In genomic region chr3L:174501-174900, dm6 we compare ENCODE assay signal across 1 fruit fly cellular context.
TF ChIP-seq lines count a peak whose summit lies in the region.

No protein-coding gene starts in this region.

TF ChIP-seq in whole organism, embryonic, 481 proteins besides CTCF, POLR2A, EP300 and RAD21 (continued from another document and continues in another):
- TF ChIP-seq sd (tag; optimal IDR thresholded peaks at IDR 0.05; lab: Kevin White, UChicago) (peak; percentile 55), CG8478 (optimal IDR thresholded peaks at IDR 0.05; lab: Kevin White, UChicago) (no peak), Oli (tag; optimal IDR thresholded peaks at IDR 0.05; lab: Kevin White, UChicago) (no peak), CG1529 (GFP tag; optimal IDR thresholded peaks at IDR 0.05; lab: Kevin White, UChicago) (no peak), CG2199 (GFP tag; IDR thresholded peaks at IDR 0.05; lab: Robert Waterston, UW) (no peak), Dip3 (GFP tag; optimal IDR thresholded peaks at IDR 0.05; lab: Kevin White, UChicago) (no peak), CG8089 (GFP tag; optimal IDR thresholded peaks at IDR 0.05; lab: Kevin White, UChicago) (no peak), NC2β (GFP tag; optimal IDR thresholded peaks at IDR 0.05; lab: Kevin White, UChicago) (no peak), Hr39 (optimal IDR thresholded peaks at IDR 0.05; lab: Kevin White, UChicago) (no peak), CG18599 (GFP tag; optimal IDR thresholded peaks at IDR 0.05; lab: Kevin White, UChicago) (no peak), salm (tag; optimal IDR thresholded peaks at IDR 0.05; lab: Kevin White, UChicago) (no peak), CG8359 (GFP tag; optimal IDR thresholded peaks at IDR 0.05; lab: Kevin White, UChicago; ENCODE audit: borderline replicate concordance) (no peak), CG12391 (tag; optimal IDR thresholded peaks at IDR 0.05; lab: Kevin White, UChicago) (no peak), CG4404 (GFP tag; IDR thresholded peaks at IDR 0.05; lab: Robert Waterston, UW) (no peak), inv (GFP tag; IDR thresholded peaks at IDR 0.05; lab: Robert Waterston, UW; ENCODE audit: partially characterized antibody) (peak; percentile 77), pnt (GFP tag; optimal IDR thresholded peaks at IDR 0.05; lab: Kevin White, UChicago) (no peak), Lhr (GFP tag; optimal IDR thresholded peaks at IDR 0.05; lab: Kevin White, UChicago) (no peak), CG11085 (GFP tag; IDR thresholded peaks at IDR 0.05; lab: Robert Waterston, UW) (no peak), PHDP (tag; optimal IDR thresholded peaks at IDR 0.05; lab: Kevin White, UChicago) (peak; percentile 18), br (optimal IDR thresholded peaks at IDR 0.05; lab: Kevin White, UChicago) (no peak), CoRest (tag; optimal IDR thresholded peaks at IDR 0.05; lab: Kevin White, UChicago) (peak; percentile 14), Doc2 (GFP tag; IDR thresholded peaks at IDR 0.05; lab: Robert Waterston, UW) (no peak), crp (GFP tag; optimal IDR thresholded peaks at IDR 0.05; lab: Kevin White, UChicago) (no peak), CG14965 (GFP tag; optimal IDR thresholded peaks at IDR 0.05; lab: Kevin White, UChicago; ENCODE audit: borderline replicate concordance) (no peak), CG14860 (GFP tag; IDR thresholded peaks at IDR 0.05; lab: Robert Waterston, UW; ENCODE audit: partially characterized antibody) (peak; percentile 85), CG17328 (GFP tag; IDR thresholded peaks at IDR 0.05; lab: Robert Waterston, UW) (no peak), CG1603 (tag; optimal IDR thresholded peaks at IDR 0.05; lab: Kevin White, UChicago) (peak; percentile 36), ato (GFP tag; IDR thresholded peaks at IDR 0.05; lab: Robert Waterston, UW; ENCODE audit: partially characterized antibody) (peak; percentile 81), trem (tag; optimal IDR thresholded peaks at IDR 0.05; lab: Kevin White, UChicago) (peak; percentile 67), ro (GFP tag; IDR thresholded peaks at IDR 0.05; lab: Robert Waterston, UW) (no peak), prd (optimal IDR thresholded peaks at IDR 0.05; lab: Kevin White, UChicago) (no peak), prd (GFP tag; IDR thresholded peaks at IDR 0.05; lab: Robert Waterston, UW) (no peak), CG34422 (GFP tag; IDR thresholded peaks at IDR 0.05; lab: Robert Waterston, UW) (no peak), CHES-1-like (GFP tag; optimal IDR thresholded peaks at IDR 0.05; lab: Kevin White, UChicago) (no peak), Kr (GFP tag; optimal IDR thresholded peaks at IDR 0.05; lab: Kevin White, UChicago) (no peak), Sin3A (optimal IDR thresholded peaks at IDR 0.05; lab: Kevin White, UChicago) (no peak), Ets97D (GFP tag; optimal IDR thresholded peaks at IDR 0.05; lab: Kevin White, UChicago) (peak; percentile 49), chn (GFP tag; optimal IDR thresholded peaks at IDR 0.05; lab: Kevin White, UChicago) (no peak), MBD-R2 (GFP tag; IDR thresholded peaks at IDR 0.05; lab: Robert Waterston, UW) (peak; percentile 26; the same call in 1 of the 2 replicates), CG13894 (tag; optimal IDR thresholded peaks at IDR 0.05; lab: Kevin White, UChicago) (peak; percentile 19), sc (optimal IDR thresholded peaks at IDR 0.05; lab: Kevin White, UChicago) (no peak), sc (GFP tag; optimal IDR thresholded peaks at IDR 0.05; lab: Kevin White, UChicago) (no peak), CG7271 (tag; optimal IDR thresholded peaks at IDR 0.05; lab: Kevin White, UChicago) (no peak), CG12104 (GFP tag; optimal IDR thresholded peaks at IDR 0.05; lab: Kevin White, UChicago) (no peak), Med (GFP tag; lab: Kevin White, UChicago) (peak; percentile 65), CG7556 (GFP tag; optimal IDR thresholded peaks at IDR 0.05; lab: Kevin White, UChicago) (no peak), aop (GFP tag; IDR thresholded peaks at IDR 0.05; lab: Robert Waterston, UW) (no peak), unc-4 (GFP tag; IDR thresholded peaks at IDR 0.05; lab: Robert Waterston, UW; ENCODE audit: partially characterized antibody) (peak; percentile 93), CG10654 (GFP tag; optimal IDR thresholded peaks at IDR 0.05; lab: Kevin White, UChicago) (no peak), CG10321 (GFP tag; IDR thresholded peaks at IDR 0.05; lab: Robert Waterston, UW) (no peak), CG15514 (GFP tag; optimal IDR thresholded peaks at IDR 0.05; lab: Kevin White, UChicago) (peak; percentile 64), CG15479 (GFP tag; optimal IDR thresholded peaks at IDR 0.05; lab: Kevin White, UChicago) (no peak), Dref (GFP tag; IDR thresholded peaks at IDR 0.05; lab: Robert Waterston, UW) (peak; percentile 90), tap (tag; optimal IDR thresholded peaks at IDR 0.05; lab: Kevin White, UChicago) (no peak), CG16813 (GFP tag; IDR thresholded peaks at IDR 0.05; lab: Robert Waterston, UW; ENCODE audit: partially characterized antibody) (peak; percentile 80), CrebB (tag; optimal IDR thresholded peaks at IDR 0.05; lab: Kevin White, UChicago) (no peak), Hey (tag; optimal IDR thresholded peaks at IDR 0.05; lab: Kevin White, UChicago) (no peak), zen (tag; optimal IDR thresholded peaks at IDR 0.05; lab: Kevin White, UChicago) (no peak), CG42726 (GFP tag; IDR thresholded peaks at IDR 0.05; lab: Robert Waterston, UW; ENCODE audit: partially characterized antibody) (peak; percentile 86), Fer1 (GFP tag; optimal IDR thresholded peaks at IDR 0.05; lab: Kevin White, UChicago) (peak; percentile 20), Antp (GFP tag; optimal IDR thresholded peaks at IDR 0.05; lab: Kevin White, UChicago) (no peak), CG43689 (GFP tag; IDR thresholded peaks at IDR 0.05; lab: Robert Waterston, UW) (no peak), hbn (GFP tag; IDR thresholded peaks at IDR 0.05; lab: Robert Waterston, UW; ENCODE audit: partially characterized antibody) (peak; percentile 94), BEAF-32 (GFP tag; optimal IDR thresholded peaks at IDR 0.05; lab: Kevin White, UChicago) (peak; percentile 84), sob (GFP tag; IDR thresholded peaks at IDR 0.05; lab: Robert Waterston, UW) (no peak), CG17361 (GFP tag; IDR thresholded peaks at IDR 0.05; lab: Robert Waterston, UW) (no peak), CG31224 (GFP tag; IDR thresholded peaks at IDR 0.05; lab: Robert Waterston, UW) (no peak), CG11504 (tag; optimal IDR thresholded peaks at IDR 0.05; lab: Kevin White, UChicago) (no peak), lilli (GFP tag; optimal IDR thresholded peaks at IDR 0.05; lab: Kevin White, UChicago) (no peak), CG14710 (tag; optimal IDR thresholded peaks at IDR 0.05; lab: Kevin White, UChicago) (peak; percentile 35), CG18619 (GFP tag; optimal IDR thresholded peaks at IDR 0.05; lab: Kevin White, UChicago) (no peak), Spps (tag; optimal IDR thresholded peaks at IDR 0.05; lab: Kevin White, UChicago) (no peak), gfzf (GFP tag; optimal IDR thresholded peaks at IDR 0.05; lab: Kevin White, UChicago) (peak; percentile 28), CG4282 (GFP tag; optimal IDR thresholded peaks at IDR 0.05; lab: Kevin White, UChicago) (no peak), nerfin-2 (GFP tag; IDR thresholded peaks at IDR 0.05; lab: Robert Waterston, UW; ENCODE audit: partially characterized antibody) (peak; percentile 85), CG2116 (GFP tag; optimal IDR thresholded peaks at IDR 0.05; lab: Kevin White, UChicago) (peak; percentile 86), btn (GFP tag; optimal IDR thresholded peaks at IDR 0.05; lab: Kevin White, UChicago) (no peak), bigmax (GFP tag; optimal IDR thresholded peaks at IDR 0.05; lab: Kevin White, UChicago) (no peak), lbe (GFP tag; optimal IDR thresholded peaks at IDR 0.05; lab: Kevin White, UChicago) (peak; percentile 10), grau (tag; optimal IDR thresholded peaks at IDR 0.05; lab: Kevin White, UChicago) (peak; percentile 21), CG2889 (GFP tag; IDR thresholded peaks at IDR 0.05; lab: Robert Waterston, UW) (no peak), CG13296 (GFP tag; optimal IDR thresholded peaks at IDR 0.05; lab: Kevin White, UChicago) (peak; percentile 17), CG9437 (GFP tag; optimal IDR thresholded peaks at IDR 0.05; lab: Kevin White, UChicago) (no peak), CG3838 (GFP tag; optimal IDR thresholded peaks at IDR 0.05; lab: Kevin White, UChicago) (no peak), cwo (GFP tag; optimal IDR thresholded peaks at IDR 0.05; lab: Kevin White, UChicago) (no peak), mirr (GFP tag; optimal IDR thresholded peaks at IDR 0.05; lab: Kevin White, UChicago) (no peak), sna (GFP tag; IDR thresholded peaks at IDR 0.05; lab: Robert Waterston, UW; ENCODE audit: partially characterized antibody) (peak; percentile 91), D19A (tag; optimal IDR thresholded peaks at IDR 0.05; lab: Kevin White, UChicago) (peak; percentile 23), Hr78 (GFP tag; optimal IDR thresholded peaks at IDR 0.05; lab: Kevin White, UChicago) (no peak), sens (GFP tag; lab: Kevin White, UChicago) (peak; percentile 70), scrt (GFP tag; optimal IDR thresholded peaks at IDR 0.05; lab: Kevin White, UChicago) (no peak), CG12942 (GFP tag; optimal IDR thresholded peaks at IDR 0.05; lab: Kevin White, UChicago) (no peak), Dp (GFP tag; optimal IDR thresholded peaks at IDR 0.05; lab: Kevin White, UChicago) (peak; percentile 84), nmo (GFP tag; optimal IDR thresholded peaks at IDR 0.05; lab: Kevin White, UChicago) (peak; percentile 19), ranshi (GFP tag; IDR thresholded peaks at IDR 0.05; lab: Robert Waterston, UW) (no peak), Bgb (GFP tag; IDR thresholded peaks at IDR 0.05; lab: Robert Waterston, UW; ENCODE audit: partially characterized antibody) (peak; percentile 94), CG7963 (GFP tag; IDR thresholded peaks at IDR 0.05; lab: Robert Waterston, UW; ENCODE audit: partially characterized antibody) (peak; percentile 79), CG15073 (GFP tag; optimal IDR thresholded peaks at IDR 0.05; lab: Kevin White, UChicago) (no peak), CG6791 (GFP tag; IDR thresholded peaks at IDR 0.05; lab: Robert Waterston, UW; ENCODE audit: partially characterized antibody) (peak; percentile 88), CG5245 (GFP tag; optimal IDR thresholded peaks at IDR 0.05; lab: Kevin White, UChicago) (no peak), chif (GFP tag; optimal IDR thresholded peaks at IDR 0.05; lab: Kevin White, UChicago) (no peak), emc (GFP tag; optimal IDR thresholded peaks at IDR 0.05; lab: Kevin White, UChicago) (no peak), CG15601 (tag; optimal IDR thresholded peaks at IDR 0.05; lab: Kevin White, UChicago) (no peak), Sry-δ (GFP tag; optimal IDR thresholded peaks at IDR 0.05; lab: Kevin White, UChicago) (peak; percentile 86), CG10543 (GFP tag; optimal IDR thresholded peaks at IDR 0.05; lab: Kevin White, UChicago) (no peak), bbx (GFP tag; IDR thresholded peaks at IDR 0.05; lab: Robert Waterston, UW; ENCODE audit: partially characterized antibody) (peak; percentile 89), CG30020 (tag; optimal IDR thresholded peaks at IDR 0.05; lab: Kevin White, UChicago) (peak; percentile 2), CG8924 (tag; optimal IDR thresholded peaks at IDR 0.05; lab: Kevin White, UChicago) (no peak), mld (GFP tag; IDR thresholded peaks at IDR 0.05; lab: Robert Waterston, UW; ENCODE audit: partially characterized antibody) (peak; percentile 86), pita (GFP tag; optimal IDR thresholded peaks at IDR 0.05; lab: Kevin White, UChicago) (no peak), gsb (GFP tag; IDR thresholded peaks at IDR 0.05; lab: Robert Waterston, UW) (no peak), z (GFP tag; IDR thresholded peaks at IDR 0.05; lab: Robert Waterston, UW) (no peak), CG33213 (GFP tag; optimal IDR thresholded peaks at IDR 0.05; lab: Kevin White, UChicago) (no peak), CG2120 (GFP tag; optimal IDR thresholded peaks at IDR 0.05; lab: Kevin White, UChicago) (peak; percentile 28), CG14050 (GFP tag; IDR thresholded peaks at IDR 0.05; lab: Robert Waterston, UW) (no peak), usp (GFP tag; optimal IDR thresholded peaks at IDR 0.05; lab: Kevin White, UChicago) (no peak), CG8388 (GFP tag; optimal IDR thresholded peaks at IDR 0.05; lab: Kevin White, UChicago) (no peak), Myb (GFP tag; optimal IDR thresholded peaks at IDR 0.05; lab: Kevin White, UChicago) (peak; percentile 94), vnd (GFP tag; IDR thresholded peaks at IDR 0.05; lab: Robert Waterston, UW; ENCODE audit: partially characterized antibody) (peak; percentile 81), knrl (GFP tag; IDR thresholded peaks at IDR 0.05; lab: Robert Waterston, UW; ENCODE audit: partially characterized antibody) (peak; percentile 86), ap (GFP tag; IDR thresholded peaks at IDR 0.05; lab: Robert Waterston, UW) (no peak), bcd (GFP tag; optimal IDR thresholded peaks at IDR 0.05; lab: Kevin White, UChicago) (no peak), CG34224 (GFP tag; IDR thresholded peaks at IDR 0.05; lab: Robert Waterston, UW; ENCODE audit: partially characterized antibody) (peak; percentile 92), odd (GFP tag; optimal IDR thresholded peaks at IDR 0.05; lab: Kevin White, UChicago) (no peak), CG7987 (GFP tag; optimal IDR thresholded peaks at IDR 0.05; lab: Kevin White, UChicago) (no peak), C15 (GFP tag; IDR thresholded peaks at IDR 0.05; lab: Robert Waterston, UW) (no peak), ase (GFP tag; IDR thresholded peaks at IDR 0.05; lab: Robert Waterston, UW) (no peak), CG16815 (GFP tag; optimal IDR thresholded peaks at IDR 0.05; lab: Kevin White, UChicago) (no peak), Doc3 (GFP tag; IDR thresholded peaks at IDR 0.05; lab: Robert Waterston, UW; ENCODE audit: partially characterized antibody) (peak; percentile 87), E2f2 (GFP tag; IDR thresholded peaks at IDR 0.05; lab: Robert Waterston, UW) (peak; percentile 88), gsb-n (tag; optimal IDR thresholded peaks at IDR 0.05; lab: Kevin White, UChicago) (no peak), pros (GFP tag; optimal IDR thresholded peaks at IDR 0.05; lab: Kevin White, UChicago) (peak; percentile 4), CG12659 (GFP tag; optimal IDR thresholded peaks at IDR 0.05; lab: Kevin White, UChicago) (peak; percentile 47), CG6854 (GFP tag; optimal IDR thresholded peaks at IDR 0.05; lab: Kevin White, UChicago) (no peak), CG10431 (GFP tag; optimal IDR thresholded peaks at IDR 0.05; lab: Kevin White, UChicago) (no peak), Lim3 (GFP tag; IDR thresholded peaks at IDR 0.05; lab: Robert Waterston, UW) (no peak)
